Worm (Caenorhabditis elegans) whole organism, midembryonic: ENCODE data around the gene C33A12.4.
A peak's percentile ranks its signal among the peaks of the same experiment; 100 is the strongest.

Source experiments
- T22C8.4 ChIP-seq: fragments of 200-800 bp; sonication (Bioruptor generic); IDR thresholded peaks from 2 replicates; pipeline ENCODE4 v1.3.6; 2022; ENCODE audit warnings: missing genetic modification characterization, missing compliant biosample characterization
- flt-1 ChIP-seq: fragments of 200-800 bp; sonication (Bioruptor generic); IDR thresholded peaks from 2 replicates; pipeline ENCODE4 v1.3.6; 2022; ENCODE audit warnings: missing genetic modification characterization, missing compliant biosample characterization
- med-1 ChIP-seq: sonication (generic microtip); optimal IDR thresholded peaks from 2 replicates; lab custom pipeline; 2017; ENCODE audit warnings: missing genetic modification characterization, mild to moderate bottlenecking, missing compliant biosample characterization, antibody characterized with exemption, missing genetic modification reagents; ENCODE audit not compliant: insufficient read depth
- ref-1 ChIP-seq: fragments of 200-800 bp; sonication (Bioruptor generic); conservative IDR thresholded peaks from 2 replicates; pipeline ENCODE4 v1.3.6; 2022; ENCODE audit warnings: missing genetic modification reagents, missing genetic modification characterization, missing compliant biosample characterization
- tab-1 ChIP-seq: fragments of 200-800 bp; sonication (Bioruptor generic); IDR thresholded peaks from 2 replicates; pipeline ENCODE4 v1.3.6; 2022; ENCODE audit warnings: missing genetic modification characterization, missing compliant biosample characterization
- ztf-23 ChIP-seq: fragments of 200-800 bp; sonication (Bioruptor generic); IDR thresholded peaks from 2 replicates; pipeline ENCODE4 v1.3.6; 2022; ENCODE audit warnings: missing genetic modification reagents, missing genetic modification characterization, missing compliant biosample characterization

Gene C33A12.4

DNA sequence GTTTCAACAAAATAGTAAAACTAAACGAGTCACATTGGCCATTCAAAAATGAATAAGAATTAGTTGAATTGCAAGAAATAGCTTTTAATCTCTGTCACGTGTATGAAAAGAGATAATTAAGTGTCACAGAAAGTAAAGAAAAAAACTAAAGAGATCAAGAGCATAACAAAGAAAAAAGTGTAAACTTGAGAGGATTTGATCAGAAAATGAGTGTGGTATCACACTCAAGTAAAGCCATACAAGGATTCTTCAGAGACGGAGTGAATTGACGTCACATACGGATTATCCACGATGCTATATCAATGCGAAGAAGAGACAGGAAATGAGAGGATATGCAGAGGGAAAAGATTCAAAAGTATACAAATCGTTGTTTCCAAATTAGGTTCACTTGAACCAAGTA lies 41.1 kb downstream of the C33A12.4 start:
- no peak for TF ChIP-seq ztf-23

DNA sequence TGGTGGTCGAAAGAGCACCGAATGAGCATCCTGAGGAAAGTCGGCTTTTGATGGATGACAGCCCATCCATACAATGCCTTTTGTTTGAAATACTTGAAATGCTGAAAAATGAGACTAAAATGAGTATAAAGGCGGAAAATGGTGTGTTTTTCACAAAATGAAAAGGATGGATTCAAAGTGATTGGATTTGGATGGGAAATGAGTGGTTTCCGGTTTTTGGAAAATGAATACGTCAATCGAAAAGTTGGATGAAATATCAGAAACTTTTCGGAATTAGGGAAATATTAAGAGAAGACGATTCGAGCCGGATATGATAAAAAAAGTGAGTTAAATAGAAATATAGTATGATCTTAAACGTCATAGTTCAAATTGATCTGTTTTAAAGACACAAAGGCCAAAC lies 43.0 kb downstream of the C33A12.4 start, which contains the start of gene F38E11.6:
Gene F38E11.6 (minus strand): TSS at position 101 of the 400 bp plus-strand sequence.
- no peak for TF ChIP-seq ztf-23
- TF ChIP-seq flt-1, result no peak
- TF ChIP-seq T22C8.4 (GFP tag; lab: Robert Waterston, UW), result no peak
- TF ChIP-seq ref-1 (GFP tag; lab: Robert Waterston, UW), result no peak
- TF ChIP-seq med-1 (GFP tag; lab: Kevin White, UChicago), result no peak
- no peak for TF ChIP-seq tab-1 (GFP tag; lab: Robert Waterston, UW)

DNA sequence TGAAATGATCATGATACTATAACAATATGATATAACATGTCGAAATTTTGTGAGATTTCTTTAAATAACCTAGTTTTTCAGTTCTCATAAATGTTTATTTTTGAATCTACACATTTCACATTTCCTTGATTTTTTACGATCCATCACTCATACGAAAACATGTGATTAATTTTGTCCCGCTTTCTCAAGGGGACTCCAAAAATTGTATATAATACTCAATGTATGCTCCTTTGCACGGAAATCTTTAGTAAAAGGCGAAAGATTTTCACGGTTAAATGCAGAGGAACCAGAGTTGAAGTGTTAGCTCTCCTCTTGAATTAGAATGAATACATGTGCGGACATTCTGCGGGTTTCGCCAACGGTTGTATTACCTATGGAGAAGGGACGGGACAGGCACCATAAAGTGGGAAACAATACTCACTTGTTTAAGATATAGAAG lies 46.0 kb downstream of the C33A12.4 start:
- 0 out of 2 replicates have a peak, but pooled peaks have one; percentile 15 for TF ChIP-seq flt-1
- TF ChIP-seq ref-1 (GFP tag; lab: Robert Waterston, UW), result no peak
